Worm (Caenorhabditis elegans): Measurements from ENCODE around the gene F18A11.5.
"Not testable (repeated sequence)": the region's sequence is repeated elsewhere in the genome, so short reads cannot be mapped to it uniquely, and the experiment has no call there.

DNA sequence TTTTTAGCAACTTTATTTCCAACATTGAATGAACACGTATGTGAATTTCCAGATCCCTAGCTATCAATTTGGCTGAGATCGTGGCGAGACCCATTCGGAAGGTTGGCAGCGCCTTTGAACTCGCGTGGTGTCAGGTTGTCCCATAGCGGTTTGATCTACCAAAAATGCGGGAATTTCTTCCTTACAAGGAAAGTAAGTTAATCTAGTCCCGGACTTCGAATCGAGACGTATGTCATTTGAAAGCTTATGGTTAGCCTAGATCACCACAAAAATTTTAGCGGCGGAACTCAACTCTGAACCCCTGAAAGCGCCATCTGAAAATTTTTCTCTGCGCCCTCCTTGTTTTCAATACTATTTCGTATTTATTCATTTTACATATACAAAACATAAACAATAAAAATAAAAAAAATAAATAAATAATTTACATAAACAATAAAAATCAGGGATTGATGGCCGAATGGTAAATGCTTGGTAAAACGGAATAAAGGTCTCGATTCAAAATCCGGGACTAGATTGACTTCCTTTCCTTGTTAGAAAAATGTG, 17.6 kb upstream of the F18A11.5 start, which contains the start of gene F18A11.2:
- TF ChIP-seq ceh-43 (GFP tag; optimal IDR thresholded peaks at IDR 0.05); ztf-11 (tag; optimal IDR thresholded peaks at IDR 0.05); sptf-1 (tag; optimal IDR thresholded peaks at IDR 0.05); lin-13 (tag; optimal IDR thresholded peaks at IDR 0.05); nhr-76 (tag; optimal IDR thresholded peaks at IDR 0.05); nhr-237 (tag; optimal IDR thresholded peaks at IDR 0.05); unc-120 (tag; optimal IDR thresholded peaks at IDR 0.05; ENCODE audit: poor library complexity, severe bottlenecking); mep-1 (tag; optimal IDR thresholded peaks at IDR 0.05); elt-1 (tag; optimal IDR thresholded peaks at IDR 0.05; ENCODE audit: borderline replicate concordance, insufficient read depth): not testable (repeated sequence)

Measured in whole organism, mixed stage, embryonic.